Worm (Caenorhabditis elegans): Measurements from ENCODE around the gene W09D6.1.
A peak's percentile ranks its signal among the peaks of the same experiment; 100 is the strongest.

DNA sequence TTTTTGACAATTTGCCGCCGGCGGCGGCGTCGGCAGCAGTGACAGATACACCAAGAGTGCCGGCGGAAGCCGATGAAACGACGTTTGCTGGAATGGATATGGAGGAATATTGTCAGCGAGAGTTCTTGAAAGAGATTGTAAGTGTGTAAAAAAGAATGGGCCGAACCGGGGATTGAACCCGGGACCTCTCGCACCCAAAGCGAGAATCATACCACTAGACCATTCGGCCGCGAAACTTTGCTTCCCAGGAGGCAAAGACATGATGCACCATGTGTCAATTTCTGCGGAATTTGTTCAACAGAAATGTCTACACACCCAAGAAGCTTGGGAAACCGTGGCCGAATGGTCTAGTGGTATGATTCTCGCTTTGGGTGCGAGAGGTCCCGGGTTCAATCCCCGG is 2.0 kb upstream of the W09D6.1 start:
- TF ChIP-seq cebp-2 (GFP tag; IDR thresholded peaks at IDR 0.05) (no peak), B0336.3 (GFP tag; IDR thresholded peaks at IDR 0.05) (peak; percentile 76), dpl-1 (GFP tag; optimal IDR thresholded peaks at IDR 0.05) (peak; percentile 43), ama-1 (optimal IDR thresholded peaks at IDR 0.05) (no peak), ama-1 (GFP tag; optimal IDR thresholded peaks at IDR 0.05) (no peak), nhr-80 (tag; optimal IDR thresholded peaks at IDR 0.05) (peak; percentile 15), Y67H2A.10 (GFP tag; conservative IDR thresholded peaks at IDR 0.05) (0 out of 2 replicates have a peak, but pooled peaks have one; percentile 24), pha-4 (tag; optimal IDR thresholded peaks at IDR 0.05) (no peak), F55B11.4 (tag; optimal IDR thresholded peaks at IDR 0.05; ENCODE audit: borderline replicate concordance, insufficient read depth) (no peak)
